Fruit fly (Drosophila melanogaster) whole organism, embryonic: Measurements from ENCODE around the gene Fmr1.

Experiments used
- Abd-B ChIP-seq: fragments of 200-800 bp; sonication (Bioruptor generic); optimal IDR thresholded peaks from 2 replicates; lab custom pipeline; 2018; ENCODE audit warnings: missing biosample characterization, mild to moderate bottlenecking, missing genetic modification characterization, moderate library complexity
- Atf-2 ChIP-seq: fragments of 200-800 bp; sonication (Bioruptor generic); optimal IDR thresholded peaks from 2 replicates; lab custom pipeline; 2016; ENCODE audit warnings: missing biosample characterization, missing genetic modification characterization
- CG10321 ChIP-seq: fragments of 200-800 bp; sonication (Bioruptor generic); IDR thresholded peaks from 2 replicates; pipeline ENCODE4 v1.3.6; 2022; ENCODE audit warnings: missing biosample characterization, missing genetic modification characterization
- CG12155 ChIP-seq: fragments of 200-800 bp; sonication (Bioruptor generic); optimal IDR thresholded peaks from 3 replicates; lab custom pipeline; 2016; ENCODE audit warnings: missing biosample characterization, missing genetic modification characterization
- CG1603 ChIP-seq: fragments of 200-800 bp; sonication (Bioruptor generic); optimal IDR thresholded peaks from 2 replicates; lab custom pipeline; 2019; ENCODE audit warnings: missing biosample characterization, mild to moderate bottlenecking, missing genetic modification characterization, moderate library complexity
- CG18599 ChIP-seq: fragments of 200-800 bp; sonication (Bioruptor generic); optimal IDR thresholded peaks from 3 replicates; lab custom pipeline; 2017; ENCODE audit warnings: missing biosample characterization, missing genetic modification characterization, mild to moderate bottlenecking, moderate library complexity, missing genetic modification reagents
- CG30020 ChIP-seq: fragments of 200-800 bp; optimal IDR thresholded peaks from 2 replicates; lab custom pipeline; 2019; ENCODE audit warnings: missing biosample characterization, mild to moderate bottlenecking, missing genetic modification characterization, moderate library complexity
- CG3065 ChIP-seq: fragments of 200-800 bp; sonication (Bioruptor generic); optimal IDR thresholded peaks from 2 replicates; lab custom pipeline; 2016; ENCODE audit warnings: missing biosample characterization, missing genetic modification characterization
- CG32772 ChIP-seq: fragments of 200-800 bp; sonication (Bioruptor generic); IDR thresholded peaks from 2 replicates; pipeline ENCODE4 v1.3.6; 2022; ENCODE audit warnings: missing biosample characterization, missing genetic modification characterization
- CG3407 ChIP-seq: fragments of 200-800 bp; sonication (Bioruptor generic); optimal IDR thresholded peaks from 2 replicates; lab custom pipeline; 2018; ENCODE audit warnings: missing biosample characterization, mild to moderate bottlenecking, missing genetic modification characterization
- CG6689 ChIP-seq: fragments of 200-800 bp; sonication (Bioruptor generic); IDR thresholded peaks from 2 replicates; pipeline ENCODE4 v1.3.6; 2022; ENCODE audit warnings: missing biosample characterization, missing genetic modification characterization
- CG8281 ChIP-seq: fragments of 200-800 bp; sonication (Bioruptor generic); optimal IDR thresholded peaks from 2 replicates; lab custom pipeline; 2018; ENCODE audit warnings: missing biosample characterization, mild to moderate bottlenecking, missing genetic modification characterization, moderate library complexity
- D19B ChIP-seq: fragments of 200-800 bp; sonication (Bioruptor generic); optimal IDR thresholded peaks from 2 replicates; lab custom pipeline; 2017; ENCODE audit warnings: missing biosample characterization, mild to moderate bottlenecking, missing genetic modification characterization
- Deaf1 ChIP-seq: fragments of 200-800 bp; optimal IDR thresholded peaks from 3 replicates; lab custom pipeline; 2019; ENCODE audit warnings: missing biosample characterization, mild to moderate bottlenecking, missing genetic modification characterization, moderate library complexity
- ERR ChIP-seq: fragments of 200-800 bp; sonication (Bioruptor generic); optimal IDR thresholded peaks from 2 replicates; lab custom pipeline; 2016; ENCODE audit warnings: missing biosample characterization, missing genetic modification characterization
- Ets65A ChIP-seq: fragments of 200-800 bp; sonication (Bioruptor generic); peaks from one replicate; lab custom pipeline; 2016; ENCODE audit warnings: missing biosample characterization, missing genetic modification characterization
- Kr ChIP-seq: fragments of 200-800 bp; sonication (Bioruptor generic); optimal IDR thresholded peaks from 2 replicates; lab custom pipeline; 2017; ENCODE audit warnings: missing biosample characterization, mild to moderate bottlenecking, missing genetic modification characterization
- MTF-1 ChIP-seq: fragments of 200-800 bp; sonication (Bioruptor generic); optimal IDR thresholded peaks from 2 replicates; lab custom pipeline; 2018; ENCODE audit warnings: missing biosample characterization, mild to moderate bottlenecking, missing genetic modification characterization, borderline replicate concordance
- Nf-YC ChIP-seq: fragments of 200-800 bp; optimal IDR thresholded peaks from 3 replicates; lab custom pipeline; 2019; ENCODE audit warnings: missing biosample characterization, mild to moderate bottlenecking, missing genetic modification characterization, moderate library complexity
- Ptx1 ChIP-seq: fragments of 200-800 bp; sonication (Bioruptor generic); IDR thresholded peaks from 2 replicates; pipeline ENCODE4 v1.3.6; 2022; ENCODE audit warnings: missing biosample characterization, missing genetic modification characterization
- Sox102F ChIP-seq: fragments of 200-800 bp; sonication (Bioruptor generic); optimal IDR thresholded peaks from 2 replicates; lab custom pipeline; 2018; ENCODE audit warnings: missing biosample characterization, mild to moderate bottlenecking, missing genetic modification characterization, moderate library complexity
- Xrp1 ChIP-seq: fragments of 200-800 bp; sonication (Bioruptor generic); IDR thresholded peaks from 2 replicates; pipeline ENCODE4 v1.3.6; 2022; ENCODE audit warnings: missing biosample characterization, missing genetic modification characterization
- bsh ChIP-seq, 2 experiments: fragments of 200-800 bp; sonication (Bioruptor generic); optimal IDR thresholded peaks; 2 replicates each; lab custom pipeline; 2017 to 2018; ENCODE audit warnings: mild to moderate bottlenecking in 2 of 2, missing biosample characterization in 2 of 2, missing genetic modification characterization in 2 of 2, moderate library complexity in 1 of 2
- cg ChIP-seq: fragments of 200-800 bp; sonication (Bioruptor generic); optimal IDR thresholded peaks from 3 replicates; lab custom pipeline; 2019; ENCODE audit warnings: missing biosample characterization, mild to moderate bottlenecking, missing genetic modification characterization, moderate library complexity
- chif ChIP-seq, 2 experiments: fragments of 200-800 bp; sonication (Bioruptor generic); optimal IDR thresholded peaks; 3 replicates each; lab custom pipeline; 2016; ENCODE audit warnings: missing biosample characterization in 2 of 2, missing genetic modification characterization in 2 of 2
- corto ChIP-seq: fragments of 200-800 bp; sonication (Bioruptor generic); optimal IDR thresholded peaks from 2 replicates; lab custom pipeline; 2016; ENCODE audit warnings: missing biosample characterization, mild to moderate bottlenecking, missing genetic modification characterization, moderate library complexity
- croc ChIP-seq: fragments of 200-800 bp; sonication (Bioruptor generic); conservative IDR thresholded peaks from 3 replicates; pipeline ENCODE4 v1.3.6; 2022; ENCODE audit warnings: missing biosample characterization, missing genetic modification characterization
- crp ChIP-seq, 2 experiments: fragments of 200-800 bp; sonication (Bioruptor generic); optimal IDR thresholded peaks; 2 replicates in 1 of 2; 3 replicates in 1 of 2; lab custom pipeline; 2017; ENCODE audit warnings: missing biosample characterization in 2 of 2, missing genetic modification characterization in 2 of 2, mild to moderate bottlenecking in 1 of 2, moderate library complexity in 1 of 2
- ems ChIP-seq: fragments of 200-800 bp; sonication (Bioruptor generic); optimal IDR thresholded peaks from 3 replicates; lab custom pipeline; 2016; ENCODE audit warnings: missing biosample characterization, missing genetic modification characterization
- grau ChIP-seq: fragments of 200-800 bp; optimal IDR thresholded peaks from 3 replicates; lab custom pipeline; 2019; ENCODE audit warnings: missing biosample characterization, mild to moderate bottlenecking, missing genetic modification characterization, moderate library complexity
- gsb ChIP-seq: fragments of 200-800 bp; sonication (Bioruptor generic); IDR thresholded peaks from 2 replicates; pipeline ENCODE4 v1.3.6; 2022; ENCODE audit warnings: missing biosample characterization, missing genetic modification characterization
- jing ChIP-seq: fragments of 200-800 bp; sonication (Bioruptor generic); optimal IDR thresholded peaks from 2 replicates; lab custom pipeline; 2018; ENCODE audit warnings: missing biosample characterization, mild to moderate bottlenecking, missing genetic modification characterization
- kni ChIP-seq: fragments of 200-800 bp; sonication (Bioruptor generic); optimal IDR thresholded peaks from 3 replicates; lab custom pipeline; 2017; ENCODE audit warnings: mild to moderate bottlenecking, missing biosample characterization, missing genetic modification reagents, missing genetic modification characterization
- lbe ChIP-seq: fragments of 200-800 bp; sonication (Bioruptor generic); optimal IDR thresholded peaks from 2 replicates; lab custom pipeline; 2016; ENCODE audit warnings: missing biosample characterization, mild to moderate bottlenecking, missing genetic modification characterization
- lmd ChIP-seq: fragments of 200-800 bp; sonication (Bioruptor generic); IDR thresholded peaks from 2 replicates; pipeline ENCODE4 v1.3.6; 2022; ENCODE audit warnings: missing biosample characterization, missing genetic modification characterization
- phol ChIP-seq: fragments of 200-800 bp; sonication (Bioruptor generic); optimal IDR thresholded peaks from 3 replicates; lab custom pipeline; 2018; ENCODE audit warnings: missing biosample characterization, mild to moderate bottlenecking, missing genetic modification characterization, moderate library complexity
- psq ChIP-seq: fragments of 200-800 bp; sonication (Bioruptor generic); optimal IDR thresholded peaks from 2 replicates; lab custom pipeline; 2017; ENCODE audit warnings: missing biosample characterization, missing genetic modification characterization
- row ChIP-seq: fragments of 200-800 bp; sonication (Bioruptor generic); IDR thresholded peaks from 3 replicates; pipeline ENCODE4 v1.3.6; 2022; ENCODE audit warnings: missing biosample characterization, missing genetic modification characterization
- salm ChIP-seq: fragments of 200-800 bp; sonication (Bioruptor generic); optimal IDR thresholded peaks from 2 replicates; lab custom pipeline; 2018; ENCODE audit warnings: missing biosample characterization, mild to moderate bottlenecking, missing genetic modification characterization
- sens ChIP-seq: fragments of 200-800 bp; sonication (Bioruptor generic); peaks from one replicate; lab custom pipeline; 2016; ENCODE audit warnings: missing biosample characterization, missing genetic modification characterization
- slp2 ChIP-seq: fragments of 200-800 bp; sonication (Bioruptor generic); optimal IDR thresholded peaks from 2 replicates; lab custom pipeline; 2016; ENCODE audit warnings: missing biosample characterization, missing genetic modification characterization
- ssp ChIP-seq: fragments of 200-800 bp; sonication (Bioruptor generic); IDR thresholded peaks from 2 replicates; pipeline ENCODE4 v1.3.6; 2022; ENCODE audit warnings: missing biosample characterization, missing genetic modification characterization
- vvl ChIP-seq: fragments of 200-800 bp; sonication (Bioruptor generic); IDR thresholded peaks from 2 replicates; pipeline ENCODE4 v1.3.6; 2022; ENCODE audit warnings: missing biosample characterization, missing genetic modification characterization
- zfh2 ChIP-seq: fragments of 200-800 bp; sonication (Bioruptor generic); optimal IDR thresholded peaks from 2 replicates; lab custom pipeline; 2016; ENCODE audit warnings: missing biosample characterization, missing genetic modification characterization

Gene Fmr1

dm6 chr3R:10082549-10083075 lies 27.3 kb downstream of the Fmr1 start (continued):
- peak; percentile 3 for TF ChIP-seq CG1603 (tag; lab: Kevin White, UChicago)
- TF ChIP-seq Atf-2 = no peak
- TF ChIP-seq kni = no peak
- no peak for TF ChIP-seq slp2 (GFP tag; lab: Kevin White, UChicago)
- TF ChIP-seq CG6689 (GFP tag; lab: Robert Waterston, UW) = no peak
- no peak for TF ChIP-seq Abd-B
- TF ChIP-seq CG3407 (GFP tag; lab: Kevin White, UChicago) = no peak
- TF ChIP-seq zfh2 (GFP tag; lab: Kevin White, UChicago) = no peak
- peak; percentile 79 for TF ChIP-seq sens
- no peak for TF ChIP-seq CG32772 (GFP tag; lab: Robert Waterston, UW)
- TF ChIP-seq row = peak; percentile 30; the same call in 1 of the 3 replicates
- TF ChIP-seq salm = no peak
- peak; percentile 74 for TF ChIP-seq Ets65A (GFP tag; lab: Kevin White, UChicago)
- 0 out of 3 replicates have a peak, but pooled peaks have one; percentile 12 for TF ChIP-seq croc (GFP tag; lab: Robert Waterston, UW)
- peak; percentile 10; the same call in 1 of the 2 replicates for TF ChIP-seq lmd (GFP tag; lab: Robert Waterston, UW)
- TF ChIP-seq Deaf1 = no peak
- TF ChIP-seq corto (GFP tag; lab: Kevin White, UChicago) = peak; percentile 73
- no peak for TF ChIP-seq Kr (GFP tag; lab: Kevin White, UChicago)
- peak; percentile 82 for TF ChIP-seq lbe (GFP tag; lab: Kevin White, UChicago)
- no peak for TF ChIP-seq D19B
- peak; percentile 5 for TF ChIP-seq cg (GFP tag; lab: Kevin White, UChicago)
- TF ChIP-seq CG10321 = no peak
- no peak for TF ChIP-seq psq (GFP tag; lab: Kevin White, UChicago)
- TF ChIP-seq jing (GFP tag; lab: Kevin White, UChicago) = no peak
- peak; percentile 15 for TF ChIP-seq Sox102F (GFP tag; lab: Kevin White, UChicago)
- no peak for TF ChIP-seq CG18599
- TF ChIP-seq MTF-1 (GFP tag; lab: Kevin White, UChicago) = no peak
- TF ChIP-seq Ptx1 = 0 out of 2 replicates have a peak, but pooled peaks have one; percentile 7
- peak; percentile 21 to 83 for TF ChIP-seq bsh (GFP tag; optimal IDR thresholded peaks at IDR 0.05; lab: Kevin White, UChicago)
- no peak for TF ChIP-seq ems (GFP tag; lab: Kevin White, UChicago)
- no peak for TF ChIP-seq CG3065 (GFP tag; lab: Kevin White, UChicago)
- no peak for TF ChIP-seq CG8281 (tag; lab: Kevin White, UChicago)
- peak; percentile 2 for TF ChIP-seq phol (tag; lab: Kevin White, UChicago)
- TF ChIP-seq crp (GFP tag; optimal IDR thresholded peaks at IDR 0.05; lab: Kevin White, UChicago) = no peak
- no peak for TF ChIP-seq Xrp1 (GFP tag; lab: Robert Waterston, UW)
- no peak for TF ChIP-seq ERR (GFP tag; lab: Kevin White, UChicago)
- TF ChIP-seq CG12155 (GFP tag; lab: Kevin White, UChicago) = no peak
- no peak for TF ChIP-seq gsb (GFP tag; lab: Robert Waterston, UW)
- TF ChIP-seq CG30020 = no peak
- TF ChIP-seq chif (GFP tag; optimal IDR thresholded peaks at IDR 0.05; lab: Kevin White, UChicago) = no peak
- TF ChIP-seq vvl (GFP tag; lab: Robert Waterston, UW) = no peak
- TF ChIP-seq grau (tag; lab: Kevin White, UChicago) = peak; percentile 64
- no peak for TF ChIP-seq ssp (GFP tag; lab: Robert Waterston, UW)
- TF ChIP-seq Nf-YC = no peak
- TF ChIP-seq, all 482 proteins: peak for 22
